Worm (Caenorhabditis elegans) whole organism, L4 larva: ENCODE measurements around the gene pck-3.

Experiments
- F10B5.3 ChIP-seq: sonication (generic microtip); optimal IDR thresholded peaks from 2 replicates; lab custom pipeline; 2016; ENCODE audit warnings: mild to moderate bottlenecking, missing genetic modification characterization, missing compliant biosample characterization
- F37D6.2 ChIP-seq: sonication (generic microtip); optimal IDR thresholded peaks from 2 replicates; lab custom pipeline; 2016; ENCODE audit warnings: mild to moderate bottlenecking, missing genetic modification characterization, missing compliant biosample characterization
- F44E2.7 ChIP-seq: fragments of 200-800 bp; sonication (Bioruptor generic); IDR thresholded peaks from 2 replicates; pipeline ENCODE4 v2.1.2; 2022; ENCODE audit warnings: missing genetic modification characterization, missing compliant biosample characterization
- T20F7.1 ChIP-seq: fragments of 200-800 bp; sonication (Bioruptor generic); optimal IDR thresholded peaks from 2 replicates; lab custom pipeline; 2018; ENCODE audit warnings: mild to moderate bottlenecking, missing genetic modification characterization, missing compliant biosample characterization
- T26A8.4 ChIP-seq: fragments of 200-800 bp; sonication (Bioruptor generic); IDR thresholded peaks from 2 replicates; pipeline ENCODE4 v1.3.6; 2022; ENCODE audit warnings: missing genetic modification characterization, missing compliant biosample characterization
- Y105C5A.15 ChIP-seq: fragments of 200-800 bp; sonication (Bioruptor generic); IDR thresholded peaks from 2 replicates; pipeline ENCODE4 v1.3.6; 2022; ENCODE audit warnings: missing genetic modification characterization, missing compliant biosample characterization
- ZK546.5 ChIP-seq, 2 experiments: sonication (generic microtip); optimal IDR thresholded peaks; 2 replicates each; lab custom pipeline; 2017; ENCODE audit warnings: missing biosample characterization in 2 of 2, missing genetic modification characterization in 2 of 2
- aha-1 ChIP-seq: fragments of 150-350 bp; peaks from one replicate; lab custom pipeline; 2014; ENCODE audit warnings: missing biosample characterization, missing genetic modification characterization
- ama-1 ChIP-seq: fragments of 150-350 bp; optimal IDR thresholded peaks from 2 replicates; lab custom pipeline; 2014; ENCODE audit warnings: inconsistent platforms, mixed read lengths
- attf-4 ChIP-seq: sonication (generic microtip); optimal IDR thresholded peaks from 3 replicates; lab custom pipeline; 2017; ENCODE audit warnings: missing biosample characterization, missing genetic modification characterization
- ceh-28 ChIP-seq: fragments of 150-350 bp; optimal IDR thresholded peaks from 2 replicates; lab custom pipeline; 2014; ENCODE audit warnings: missing biosample characterization, missing genetic modification reagents, missing genetic modification characterization
- ceh-32 ChIP-seq: sonication (generic microtip); optimal IDR thresholded peaks from 2 replicates; lab custom pipeline; 2016; ENCODE audit warnings: mild to moderate bottlenecking, missing genetic modification characterization, missing compliant biosample characterization; ENCODE audit not compliant: poor library complexity
- ceh-44 ChIP-seq: fragments of 200-800 bp; sonication (Bioruptor generic); IDR thresholded peaks from 2 replicates; pipeline ENCODE4 v1.3.6; 2022; ENCODE audit warnings: missing genetic modification reagents, missing genetic modification characterization, missing compliant biosample characterization
- ceh-62 ChIP-seq: sonication (generic microtip); optimal IDR thresholded peaks from 2 replicates; lab custom pipeline; 2017; ENCODE audit warnings: missing biosample characterization, missing genetic modification characterization
- ctbp-1 ChIP-seq: fragments of 200-800 bp; sonication (Bioruptor generic); IDR thresholded peaks from 2 replicates; pipeline ENCODE4 v1.3.6; 2022; ENCODE audit warnings: missing genetic modification reagents, missing genetic modification characterization, missing compliant biosample characterization
- daf-16 ChIP-seq, 3 experiments: sonication (generic microtip); optimal IDR thresholded peaks; 2 replicates each; lab custom pipeline; 2016 to 2017; ENCODE audit warnings: missing genetic modification characterization in 3 of 3, missing genetic modification reagents in 3 of 3, mild to moderate bottlenecking in 2 of 3, missing compliant biosample characterization in 2 of 3, missing biosample characterization in 1 of 3, moderate library complexity in 1 of 3
- duxl-1 ChIP-seq: sonication (generic microtip); optimal IDR thresholded peaks from 2 replicates; lab custom pipeline; 2016; ENCODE audit warnings: mild to moderate bottlenecking, missing genetic modification characterization, moderate library complexity, missing compliant biosample characterization; ENCODE audit not compliant: poor library complexity
- dve-1 ChIP-seq: sonication (generic microtip); optimal IDR thresholded peaks from 2 replicates; lab custom pipeline; 2017; ENCODE audit warnings: antibody characterized with exemption, mild to moderate bottlenecking, missing genetic modification characterization, missing compliant biosample characterization; ENCODE audit not compliant: insufficient read depth
- fos-1 ChIP-seq: fragments of 150-350 bp; optimal IDR thresholded peaks from 2 replicates; lab custom pipeline; 2014; ENCODE audit warnings: missing biosample characterization, missing genetic modification characterization
- hlh-11 ChIP-seq: fragments of 200-800 bp; sonication (Bioruptor generic); optimal IDR thresholded peaks from 2 replicates; lab custom pipeline; 2018; ENCODE audit warnings: mild to moderate bottlenecking, missing genetic modification characterization, missing compliant biosample characterization
- hlh-30 ChIP-seq: sonication (generic microtip); optimal IDR thresholded peaks from 2 replicates; lab custom pipeline; 2017; ENCODE audit warnings: antibody characterized with exemption, mild to moderate bottlenecking, missing genetic modification characterization, missing compliant biosample characterization; ENCODE audit not compliant: insufficient read depth
- hmg-1.1 ChIP-seq: fragments of 200-800 bp; sonication (Bioruptor generic); IDR thresholded peaks from 2 replicates; pipeline ENCODE4 v1.3.6; 2022; ENCODE audit warnings: missing genetic modification reagents, missing genetic modification characterization, missing compliant biosample characterization
- jun-1 ChIP-seq: fragments of 150-350 bp; optimal IDR thresholded peaks from 2 replicates; lab custom pipeline; 2014; ENCODE audit warnings: missing biosample characterization, missing genetic modification reagents, missing genetic modification characterization
- lin-13 ChIP-seq: fragments of 150-350 bp; optimal IDR thresholded peaks from 2 replicates; lab custom pipeline; 2014; ENCODE audit warnings: missing biosample characterization, missing genetic modification reagents, missing genetic modification characterization
- lin-29 ChIP-seq: fragments of 200-800 bp; sonication (Bioruptor generic); IDR thresholded peaks from 2 replicates; pipeline ENCODE4 v1.3.6; 2022; ENCODE audit warnings: missing genetic modification reagents, missing genetic modification characterization, missing compliant biosample characterization
- lin-39 ChIP-seq: fragments of 150-350 bp; optimal IDR thresholded peaks from 2 replicates; lab custom pipeline; 2014; ENCODE audit warnings: missing biosample characterization, missing genetic modification reagents, missing genetic modification characterization
- lsy-2 ChIP-seq, 2 experiments: fragments of 150-350 bp in 1 of 2; sonication (generic microtip) in 1 of 2; optimal IDR thresholded peaks; 2 replicates each; lab custom pipeline; 2014 to 2017; ENCODE audit warnings: missing biosample characterization in 2 of 2, missing genetic modification characterization in 2 of 2
- madf-9 ChIP-seq: fragments of 200-800 bp; sonication (Bioruptor generic); conservative IDR thresholded peaks from 2 replicates; pipeline ENCODE4 v1.3.6; 2022; ENCODE audit warnings: missing genetic modification reagents, missing genetic modification characterization, missing compliant biosample characterization
- mdl-1 ChIP-seq, 2 experiments: fragments of 150-350 bp in 1 of 2; sonication (generic microtip) in 1 of 2; optimal IDR thresholded peaks; 2 replicates each; lab custom pipeline; 2014 to 2017; ENCODE audit warnings: missing biosample characterization in 2 of 2, missing genetic modification characterization in 2 of 2
- mxl-2 ChIP-seq: fragments of 200-800 bp; sonication (Bioruptor generic); conservative IDR thresholded peaks from 2 replicates; pipeline ENCODE4 v1.3.6; 2022; ENCODE audit warnings: missing genetic modification reagents, missing genetic modification characterization, missing compliant biosample characterization
- mxl-3 ChIP-seq: fragments of 200-800 bp; sonication (Bioruptor generic); optimal IDR thresholded peaks from 2 replicates; lab custom pipeline; 2018; ENCODE audit warnings: mild to moderate bottlenecking, missing genetic modification characterization, missing compliant biosample characterization
- nhr-10 ChIP-seq: fragments of 150-350 bp; optimal IDR thresholded peaks from 2 replicates; lab custom pipeline; 2014; ENCODE audit warnings: missing biosample characterization, missing genetic modification characterization
- nhr-237 ChIP-seq: sonication (generic microtip); optimal IDR thresholded peaks from 2 replicates; lab custom pipeline; 2017; ENCODE audit warnings: missing biosample characterization, missing genetic modification characterization
- nhr-25 ChIP-seq: sonication (generic microtip); optimal IDR thresholded peaks from 2 replicates; lab custom pipeline; 2017; ENCODE audit warnings: missing genetic modification characterization, mild to moderate bottlenecking, missing compliant biosample characterization, antibody characterized with exemption, moderate library complexity, borderline replicate concordance; ENCODE audit not compliant: insufficient read depth
- nhr-48 ChIP-seq: sonication (generic microtip); optimal IDR thresholded peaks from 2 replicates; lab custom pipeline; 2016; ENCODE audit warnings: mild to moderate bottlenecking, missing genetic modification characterization, missing compliant biosample characterization
- nhr-76 ChIP-seq: fragments of 150-350 bp; optimal IDR thresholded peaks from 2 replicates; lab custom pipeline; 2014; ENCODE audit warnings: missing biosample characterization, missing genetic modification characterization
- rbr-2 ChIP-seq: sonication (generic microtip); optimal IDR thresholded peaks from 2 replicates; lab custom pipeline; 2016; ENCODE audit warnings: missing genotype, missing genetic modification characterization, missing compliant biosample characterization
- snpc-4 ChIP-seq: fragments of 150-350 bp; optimal IDR thresholded peaks from 2 replicates; lab custom pipeline; 2014; ENCODE audit warnings: missing biosample characterization, missing genetic modification characterization
- tra-1 ChIP-seq: fragments of 200-800 bp; sonication (Bioruptor generic); IDR thresholded peaks from 2 replicates; pipeline ENCODE4 v1.3.6; 2022; ENCODE audit warnings: missing genetic modification reagents, missing genetic modification characterization, missing compliant biosample characterization
- unc-62 ChIP-seq, 3 experiments: fragments of 150-350 bp in 1 of 3; sonication (generic microtip); optimal IDR thresholded peaks in 2 of 3; peaks in 1 of 3; 1 replicate in 1 of 3; 2 replicates in 2 of 3; lab custom pipeline; 2014 to 2017; ENCODE audit warnings: missing biosample characterization in 3 of 3, missing genetic modification characterization in 3 of 3, missing genetic modification reagents in 3 of 3, missing genotype in 1 of 3
- zag-1 ChIP-seq: fragments of 150-350 bp; optimal IDR thresholded peaks from 2 replicates; lab custom pipeline; 2014; ENCODE audit warnings: missing biosample characterization, missing genetic modification characterization
- zfp-3 ChIP-seq: fragments of 200-800 bp; sonication (Bioruptor generic); conservative IDR thresholded peaks from 2 replicates; pipeline ENCODE4 v1.3.6; 2022; ENCODE audit warnings: missing genetic modification reagents, missing genetic modification characterization, missing compliant biosample characterization
- zip-2 ChIP-seq: fragments of 150-350 bp; optimal IDR thresholded peaks from 2 replicates; lab custom pipeline; 2014; ENCODE audit warnings: missing biosample characterization, missing genetic modification characterization

pck-3 gene

DNA sequence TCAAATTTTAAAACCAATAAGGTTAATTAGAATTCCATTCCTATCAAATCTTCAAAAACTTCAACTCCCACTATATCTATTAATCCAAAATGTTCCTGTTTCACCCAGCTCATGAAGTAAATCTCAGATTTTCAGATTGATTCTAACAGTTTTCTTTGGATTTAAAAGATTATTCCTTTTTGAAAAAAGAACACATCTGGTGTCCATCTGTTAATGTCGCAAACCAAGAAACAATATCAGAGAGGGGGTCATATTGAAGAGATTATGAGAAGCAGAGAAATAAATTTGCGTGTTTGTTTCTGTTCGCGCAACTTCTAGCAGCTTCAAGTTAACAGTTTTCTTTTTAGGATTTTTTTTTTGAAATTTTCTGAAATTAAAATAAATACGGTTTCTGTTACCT, 32.5 kb downstream of the pck-3 start:
- TF ChIP-seq ceh-44 (GFP tag; lab: Robert Waterston, UW) (no peak), nhr-76 (tag; lab: Kevin White, UChicago) (no peak), unc-62 (GFP tag; optimal IDR thresholded peaks at IDR 0.05 in 1 of 2; lab: Kevin White, UChicago) (peak in 1 of 2 experiments; percentile 1), unc-62 (tag; optimal IDR thresholded peaks at IDR 0.05; lab: Kevin White, UChicago) (no peak), attf-4 (no peak), nhr-10 (tag; lab: Kevin White, UChicago) (no peak), duxl-1 (tag; lab: Kevin White, UChicago) (no peak), dve-1 (tag; lab: Kevin White, UChicago) (no peak), ceh-62 (tag; lab: Kevin White, UChicago) (no peak), zfp-3 (GFP tag; lab: Robert Waterston, UW) (no peak)

DNA sequence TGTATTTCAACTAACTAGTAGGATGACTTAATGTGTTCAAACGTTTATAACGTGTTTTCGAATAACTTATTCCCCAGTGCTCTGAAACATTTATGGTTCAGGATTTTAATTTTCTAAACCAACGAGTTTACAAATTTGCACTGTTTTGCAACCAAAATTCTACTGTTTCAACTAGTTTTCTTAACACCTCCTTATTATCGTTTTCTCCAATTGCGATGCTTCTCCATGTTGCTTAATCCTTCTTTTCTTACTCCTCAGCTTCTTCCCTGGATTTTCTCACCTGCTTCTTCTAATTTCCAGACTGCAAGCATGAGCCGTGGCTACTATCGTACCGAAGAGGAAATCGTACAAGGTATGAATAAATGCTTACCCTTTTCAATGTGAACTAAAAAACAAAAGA, 33.9 kb downstream of the pck-3 start, which contains the start of gene lin-33:
TSS of gene lin-33 (plus strand) at position 301 of the 400 bp plus-strand sequence.
- TF ChIP-seq snpc-4 (tag; lab: Kevin White, UChicago) = no peak
- TF ChIP-seq rbr-2 = no peak
- no peak for TF ChIP-seq hmg-1.1
- TF ChIP-seq jun-1 = no peak
- TF ChIP-seq ZK546.5 (tag; optimal IDR thresholded peaks at IDR 0.05; lab: Kevin White, UChicago) = no peak
- TF ChIP-seq nhr-237 (tag; lab: Kevin White, UChicago) = no peak
- no peak for TF ChIP-seq zag-1
- TF ChIP-seq T20F7.1 (GFP tag; lab: Kevin White, UChicago) = no peak
- TF ChIP-seq lin-39 (tag; lab: Kevin White, UChicago) = no peak
- TF ChIP-seq T26A8.4 (GFP tag; lab: Robert Waterston, UW) = no peak
- no peak for TF ChIP-seq fos-1 (tag; lab: Kevin White, UChicago)
- TF ChIP-seq ama-1 (lab: Kevin White, UChicago) = no peak

DNA sequence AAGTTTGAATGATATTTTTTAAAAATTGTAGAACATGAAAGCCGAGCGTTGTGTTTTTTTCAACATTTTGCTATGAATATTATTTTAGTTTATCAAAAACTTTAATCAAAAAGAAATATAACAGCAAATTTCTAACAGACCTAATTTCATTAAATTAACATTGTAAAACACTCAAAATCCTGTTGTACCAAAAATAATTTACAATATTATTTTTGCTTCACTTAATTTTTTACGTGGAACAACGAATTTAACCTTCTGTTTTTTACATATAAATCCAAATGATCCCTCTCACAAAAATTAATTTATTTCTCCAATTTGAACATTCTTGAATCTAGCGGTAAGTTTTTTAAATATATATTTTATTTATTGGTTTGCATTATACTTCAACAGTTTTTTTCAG, 37.6 kb downstream of the pck-3 start, which contains the start of gene H32C10.1:
TSS of gene H32C10.1 (plus strand) at position 301 of the 400 bp plus-strand sequence.
- TF ChIP-seq lin-13 (no peak), nhr-25 (tag; lab: Kevin White, UChicago) (no peak), nhr-48 (no peak), lin-29 (GFP tag; lab: Robert Waterston, UW) (no peak)
- TF ChIP-seq, all 104 proteins: peak for 0

DNA sequence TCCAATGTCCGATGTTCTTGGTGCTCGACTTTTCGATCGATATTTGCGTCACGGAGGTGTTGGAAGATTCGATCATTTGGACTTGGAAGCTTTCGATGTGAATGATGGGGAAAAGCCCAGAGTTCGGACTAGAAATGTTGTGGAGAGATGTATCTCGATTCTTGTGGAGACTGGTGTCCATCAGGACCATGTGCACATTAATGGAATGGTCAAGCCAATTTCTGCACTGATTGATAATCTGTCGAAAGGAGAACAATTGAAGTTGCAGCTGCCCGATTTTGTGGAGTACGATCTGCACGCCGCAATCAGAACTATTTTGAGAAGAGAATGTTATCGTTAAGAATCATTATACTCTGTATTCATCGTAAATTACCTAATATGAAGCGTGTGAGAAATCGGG, 40.7 kb downstream of the pck-3 start:
- no peak for TF ChIP-seq mxl-3 (GFP tag; lab: Kevin White, UChicago)
- no peak for TF ChIP-seq rbr-2
- no peak for TF ChIP-seq mdl-1 (tag; optimal IDR thresholded peaks at IDR 0.05; lab: Kevin White, UChicago)
- TF ChIP-seq nhr-76 (tag; lab: Kevin White, UChicago) = no peak
- no peak for TF ChIP-seq Y105C5A.15 (GFP tag; lab: Robert Waterston, UW)
- no peak for TF ChIP-seq F44E2.7 (GFP tag; lab: Robert Waterston, UW)
- TF ChIP-seq F37D6.2 (tag; lab: Kevin White, UChicago) = no peak
- peak; percentile 3 for TF ChIP-seq ama-1 (lab: Kevin White, UChicago)
- TF ChIP-seq zip-2 (tag; lab: Kevin White, UChicago) = no peak
- TF ChIP-seq duxl-1 (tag; lab: Kevin White, UChicago) = no peak
- TF ChIP-seq aha-1 (tag; lab: Kevin White, UChicago) = peak; percentile 93
- no peak for TF ChIP-seq zag-1
- TF ChIP-seq, all 104 proteins: peak for 2

DNA sequence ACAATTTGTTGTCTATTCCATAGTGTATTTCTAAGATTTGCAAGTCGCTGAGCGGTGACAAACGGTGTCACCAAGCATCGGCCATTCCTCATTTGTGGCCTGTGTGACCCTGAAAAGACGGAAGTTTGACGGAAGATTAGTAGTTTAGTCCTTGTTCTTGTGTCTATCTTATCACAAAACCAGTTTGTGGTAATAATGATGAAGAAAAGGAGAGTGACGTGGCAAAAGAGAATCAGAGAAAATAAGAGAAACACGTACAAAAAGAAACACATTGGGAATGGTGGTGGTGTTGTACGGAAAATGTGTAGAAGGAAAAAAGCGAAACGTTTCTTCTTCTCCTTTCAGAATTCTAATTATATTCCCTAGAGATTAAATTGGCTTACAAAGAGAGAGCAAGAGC, 42.7 kb downstream of the pck-3 start, which contains the start of gene mcu-1:
TSS of gene mcu-1 (minus strand) at position 109 of the 400 bp plus-strand sequence.
- no peak for TF ChIP-seq ceh-28 (tag; lab: Kevin White, UChicago)
- no peak for TF ChIP-seq mxl-2 (GFP tag; lab: Robert Waterston, UW)
- TF ChIP-seq daf-16 (GFP tag; optimal IDR thresholded peaks at IDR 0.05; lab: Kevin White, UChicago) = no peak
- no peak for TF ChIP-seq daf-16 (tag; optimal IDR thresholded peaks at IDR 0.05; lab: Kevin White, UChicago)
- TF ChIP-seq madf-9 (GFP tag; lab: Robert Waterston, UW) = no peak
- TF ChIP-seq tra-1 (GFP tag; lab: Robert Waterston, UW) = 0 out of 2 replicates have a peak, but pooled peaks have one; percentile 9
- TF ChIP-seq dve-1 (tag; lab: Kevin White, UChicago) = peak; percentile 53
- TF ChIP-seq hlh-11 (tag; lab: Kevin White, UChicago) = peak; percentile 56
- TF ChIP-seq ctbp-1 (GFP tag; lab: Robert Waterston, UW) = no peak
- TF ChIP-seq nhr-25 (tag; lab: Kevin White, UChicago) = no peak
- TF ChIP-seq hlh-30 (tag; lab: Kevin White, UChicago) = no peak
- TF ChIP-seq ZK546.5 (tag; optimal IDR thresholded peaks at IDR 0.05; lab: Kevin White, UChicago) = no peak
- no peak for TF ChIP-seq ceh-32 (tag; lab: Kevin White, UChicago)
- peak in 1 of 2 experiments; percentile 11 for TF ChIP-seq lsy-2 (tag; optimal IDR thresholded peaks at IDR 0.05; lab: Kevin White, UChicago)
- no peak for TF ChIP-seq snpc-4 (tag; lab: Kevin White, UChicago)
- TF ChIP-seq F10B5.3 (tag; lab: Kevin White, UChicago) = no peak
